Worm (Caenorhabditis elegans) whole organism, mixed stage, embryonic: Measurements from ENCODE around the gene Y49G5A.1.

ENCODE experiments used
- ceh-39 ChIP-seq: fragments of 150-350 bp; optimal IDR thresholded peaks from 2 replicates; lab custom pipeline; 2014; ENCODE audit warnings: missing biosample characterization, missing genetic modification characterization
- cnd-1 ChIP-seq: fragments of 200-800 bp; sonication (Bioruptor generic); optimal IDR thresholded peaks from 2 replicates; lab custom pipeline; 2018; ENCODE audit warnings: mild to moderate bottlenecking, missing genetic modification characterization, missing compliant biosample characterization
- elt-3 ChIP-seq: fragments of 150-350 bp; optimal IDR thresholded peaks from 2 replicates; lab custom pipeline; 2014; ENCODE audit warnings: missing biosample characterization, missing genetic modification characterization
- ham-2 ChIP-seq: fragments of 200-800 bp; sonication (Bioruptor generic); optimal IDR thresholded peaks from 2 replicates; lab custom pipeline; 2018; ENCODE audit warnings: mild to moderate bottlenecking, missing genetic modification characterization, missing compliant biosample characterization
- lin-13 ChIP-seq: fragments of 150-350 bp; optimal IDR thresholded peaks from 2 replicates; lab custom pipeline; 2014; ENCODE audit warnings: missing biosample characterization, missing genetic modification characterization
- nhr-237 ChIP-seq: fragments of 150-350 bp; optimal IDR thresholded peaks from 2 replicates; lab custom pipeline; 2014; ENCODE audit warnings: missing biosample characterization, missing genetic modification characterization
- nhr-76 ChIP-seq: sonication (generic microtip); optimal IDR thresholded peaks from 2 replicates; lab custom pipeline; 2017; ENCODE audit warnings: missing biosample characterization, missing genetic modification characterization
- snpc-4 ChIP-seq: fragments of 150-350 bp; optimal IDR thresholded peaks from 2 replicates; lab custom pipeline; 2014; ENCODE audit warnings: missing biosample characterization, missing genetic modification characterization
- unc-62 ChIP-seq: fragments of 150-350 bp; optimal IDR thresholded peaks from 2 replicates; lab custom pipeline; 2014; ENCODE audit warnings: missing biosample characterization, missing genetic modification reagents, missing genetic modification characterization

ce11 chrV:5336884-5337283 is 49.7 kb upstream of the Y49G5A.1 start, which contains the start of gene srg-29:
- TF ChIP-seq nhr-76 (no peak), ham-2 (GFP tag; lab: Kevin White, UChicago) (no peak), unc-62 (GFP tag; lab: Kevin White, UChicago) (no peak), nhr-237 (tag; lab: Kevin White, UChicago) (no peak), elt-3 (tag; lab: Kevin White, UChicago) (no peak), lin-13 (tag; lab: Kevin White, UChicago) (no peak), cnd-1 (tag; lab: Kevin White, UChicago) (no peak), ceh-39 (tag; lab: Kevin White, UChicago) (no peak), snpc-4 (tag; lab: Kevin White, UChicago) (no peak)
